Fruit fly (Drosophila melanogaster): Measurements from ENCODE around the gene Wnt5.

Gene Wnt5

dm6 chrX:18533308-18533707 lies 28.1 kb upstream of the Wnt5 start:
- TF ChIP-seq Ets98B (GFP tag; IDR thresholded peaks at IDR 0.05) (no peak), CG8159 (tag; optimal IDR thresholded peaks at IDR 0.05) (peak; percentile 25), CG34367 (tag; optimal IDR thresholded peaks at IDR 0.05) (peak; percentile 13), EcR (GFP tag; optimal IDR thresholded peaks at IDR 0.05) (no peak), CG9948 (tag; optimal IDR thresholded peaks at IDR 0.05) (peak; percentile 25), CG12605 (GFP tag; IDR thresholded peaks at IDR 0.05) (no peak), Pif1A (GFP tag; optimal IDR thresholded peaks at IDR 0.05) (peak; percentile 18), Snoo (tag; optimal IDR thresholded peaks at IDR 0.05) (no peak), Pif1B (GFP tag; optimal IDR thresholded peaks at IDR 0.05) (no peak), fd96Ca (GFP tag; IDR thresholded peaks at IDR 0.05) (no peak), gl (tag; optimal IDR thresholded peaks at IDR 0.05) (no peak), CG15710 (tag; optimal IDR thresholded peaks at IDR 0.05) (peak; percentile 22)

DNA sequence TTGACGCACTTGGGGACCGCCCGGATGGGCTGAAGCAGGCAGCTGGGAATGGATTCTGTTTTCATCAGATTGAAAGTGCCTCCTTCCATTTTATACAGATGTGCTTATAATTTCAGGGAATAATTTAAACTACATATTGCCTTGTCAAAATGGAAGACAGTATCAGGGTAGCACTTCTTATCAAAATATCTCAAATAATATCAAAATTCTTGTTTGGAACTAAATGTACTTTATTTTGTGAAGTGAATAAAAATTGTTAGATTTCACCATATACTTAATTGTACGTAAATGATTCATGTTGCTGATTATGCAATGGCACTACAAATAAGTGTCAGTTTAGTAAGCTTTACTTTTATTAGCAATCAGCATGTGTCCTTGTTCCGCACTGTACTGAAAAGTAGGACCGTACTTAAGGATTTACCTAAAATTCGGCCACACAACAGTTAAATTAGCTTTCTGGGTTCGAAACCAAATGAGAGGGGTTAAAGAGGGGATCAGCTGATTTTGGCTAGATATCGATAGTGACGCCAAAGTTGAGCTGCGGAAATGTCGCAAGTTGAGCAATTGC lies 23.0 kb upstream of the Wnt5 start, which contains the start of the genes CG15042 and CG15047:
Gene CG15042, minus strand, starts transcription at position 101 of the 568 bp plus-strand sequence.
Gene CG15047, plus strand, starts transcription at position 518 of the 568 bp plus-strand sequence.
- TF ChIP-seq Pif1B (GFP tag; optimal IDR thresholded peaks at IDR 0.05) (no peak), CG14655 (GFP tag; optimal IDR thresholded peaks at IDR 0.05) (no peak), Ets98B (GFP tag; IDR thresholded peaks at IDR 0.05) (no peak), CG15710 (tag; optimal IDR thresholded peaks at IDR 0.05) (no peak), Snoo (tag; optimal IDR thresholded peaks at IDR 0.05) (no peak), gl (tag; optimal IDR thresholded peaks at IDR 0.05) (no peak), CG34367 (tag; optimal IDR thresholded peaks at IDR 0.05) (no peak), CG12605 (GFP tag; IDR thresholded peaks at IDR 0.05) (no peak), D1 (tag; optimal IDR thresholded peaks at IDR 0.05) (no peak), CG9948 (tag; optimal IDR thresholded peaks at IDR 0.05) (no peak), fd96Ca (GFP tag; IDR thresholded peaks at IDR 0.05) (no peak), CG17806 (tag; optimal IDR thresholded peaks at IDR 0.05) (no peak)

- peak; percentile 70 for TF ChIP-seq CG8159 (tag; optimal IDR thresholded peaks at IDR 0.05)
- peak; percentile 41 for TF ChIP-seq CG9948 (tag; optimal IDR thresholded peaks at IDR 0.05)
- TF ChIP-seq CG14655 (GFP tag; optimal IDR thresholded peaks at IDR 0.05) = peak; percentile 66
- peak; percentile 3 for TF ChIP-seq Snoo (tag; optimal IDR thresholded peaks at IDR 0.05)
- no peak for TF ChIP-seq CG10348 (GFP tag; IDR thresholded peaks at IDR 0.05)
- TF ChIP-seq CG34367 (tag; optimal IDR thresholded peaks at IDR 0.05) = peak; percentile 14
- TF ChIP-seq CG15710 (tag; optimal IDR thresholded peaks at IDR 0.05) = peak; percentile 49
- peak; percentile 44 for TF ChIP-seq CG17806 (tag; optimal IDR thresholded peaks at IDR 0.05)
- TF ChIP-seq EcR (GFP tag; optimal IDR thresholded peaks at IDR 0.05) = no peak
- no peak for TF ChIP-seq CG32121 (GFP tag; IDR thresholded peaks at IDR 0.05)
- peak; percentile 24 for TF ChIP-seq Pif1A (GFP tag; optimal IDR thresholded peaks at IDR 0.05)
- peak; percentile 52 for TF ChIP-seq CG8301 (tag; optimal IDR thresholded peaks at IDR 0.05)
- TF ChIP-seq D1 (tag; optimal IDR thresholded peaks at IDR 0.05) = no peak
- TF ChIP-seq CG4496 (GFP tag; IDR thresholded peaks at IDR 0.05) = no peak
Observed at dm6 chrX:18524594-18525266, 19.5 kb upstream of the Wnt5 start.

dm6 chrX:18523146-18523812 lies 18.1 kb upstream of the Wnt5 start:
- TF ChIP-seq CG10348 (GFP tag; IDR thresholded peaks at IDR 0.05) = no peak
- no peak for TF ChIP-seq EcR (GFP tag; optimal IDR thresholded peaks at IDR 0.05)
- no peak for TF ChIP-seq CG15710 (tag; optimal IDR thresholded peaks at IDR 0.05)
- TF ChIP-seq CG8301 (tag; optimal IDR thresholded peaks at IDR 0.05) = no peak
- TF ChIP-seq CG4496 (GFP tag; IDR thresholded peaks at IDR 0.05) = no peak
- TF ChIP-seq CG12605 (GFP tag; IDR thresholded peaks at IDR 0.05) = no peak
- TF ChIP-seq Ets98B (GFP tag; IDR thresholded peaks at IDR 0.05) = no peak
- TF ChIP-seq CG9948 (tag; optimal IDR thresholded peaks at IDR 0.05) = no peak
- no peak for TF ChIP-seq CG14655 (GFP tag; optimal IDR thresholded peaks at IDR 0.05)
- no peak for TF ChIP-seq Snoo (tag; optimal IDR thresholded peaks at IDR 0.05)
- no peak for TF ChIP-seq CG8159 (tag; optimal IDR thresholded peaks at IDR 0.05)
- TF ChIP-seq CG17806 (tag; optimal IDR thresholded peaks at IDR 0.05) = no peak
- no peak for TF ChIP-seq Pif1B (GFP tag; optimal IDR thresholded peaks at IDR 0.05)

DNA sequence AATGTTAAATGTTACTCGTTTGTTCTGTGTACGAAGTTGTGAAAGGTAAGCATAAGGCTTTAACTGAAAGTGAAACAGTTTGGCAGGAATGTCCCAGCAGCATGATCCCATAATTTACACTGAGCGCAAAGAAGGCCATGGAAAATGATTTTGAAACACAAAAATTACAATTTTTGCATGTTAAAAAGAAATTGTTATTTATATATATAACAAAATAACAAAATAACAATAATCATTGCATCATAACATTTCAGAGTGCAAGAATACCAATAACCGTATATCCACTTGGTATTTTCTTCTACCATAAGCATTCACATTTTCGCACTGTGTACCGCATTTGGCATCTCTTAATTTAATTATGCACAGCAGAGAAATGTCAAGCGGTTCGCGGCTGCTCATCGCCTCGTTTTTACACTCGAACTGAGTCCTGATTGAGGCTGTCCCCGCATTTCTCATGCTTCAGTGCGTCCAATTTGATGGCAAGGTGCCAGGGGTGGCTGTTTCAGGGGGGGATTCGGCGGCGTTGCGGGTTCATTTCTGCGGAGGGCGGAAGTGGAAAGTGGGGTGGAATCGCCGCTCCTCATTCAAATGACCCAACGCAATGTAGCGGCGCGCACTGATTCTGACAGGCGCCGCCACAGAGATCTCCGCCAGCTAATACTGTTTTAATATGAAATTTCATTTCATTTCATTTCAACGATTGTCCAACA lies 17.3 kb upstream of the Wnt5 start, which contains the start of gene CG6481:
Gene CG6481, minus strand, starts transcription at position 51 of the 710 bp plus-strand sequence.
- peak; percentile 8 for TF ChIP-seq CG17806 (tag; optimal IDR thresholded peaks at IDR 0.05)
- TF ChIP-seq Snoo (tag; optimal IDR thresholded peaks at IDR 0.05) = no peak

dm6 chrX:18520360-18520759 lies 15.2 kb upstream of the Wnt5 start:
- TF ChIP-seq Ets98B (GFP tag; IDR thresholded peaks at IDR 0.05) (no peak), CG17806 (tag; optimal IDR thresholded peaks at IDR 0.05) (no peak), CG32121 (GFP tag; IDR thresholded peaks at IDR 0.05) (no peak), CG12605 (GFP tag; IDR thresholded peaks at IDR 0.05) (no peak), Snoo (tag; optimal IDR thresholded peaks at IDR 0.05) (no peak)
